Worm (Caenorhabditis elegans) whole organism, early embryonic: ENCODE results near the gene C09G12.5.

Source experiments
- aly-1 ChIP-seq: sonication (generic microtip); optimal IDR thresholded peaks from 2 replicates; lab custom pipeline; 2016; ENCODE audit warnings: missing genetic modification characterization, missing compliant biosample characterization
- ama-1 ChIP-seq: fragments of 150-350 bp; optimal IDR thresholded peaks from 2 replicates; lab custom pipeline; 2014
- ceh-13 ChIP-seq: fragments of 200-800 bp; sonication (Bioruptor generic); optimal IDR thresholded peaks from 2 replicates; lab custom pipeline; 2018; ENCODE audit warnings: mild to moderate bottlenecking, missing genetic modification characterization, missing compliant biosample characterization
- scrt-1 ChIP-seq: fragments of 200-800 bp; sonication (Bioruptor generic); IDR thresholded peaks from 2 replicates; pipeline ENCODE4 v1.3.6; 2022; ENCODE audit warnings: missing genetic modification characterization, missing compliant biosample characterization

DNA sequence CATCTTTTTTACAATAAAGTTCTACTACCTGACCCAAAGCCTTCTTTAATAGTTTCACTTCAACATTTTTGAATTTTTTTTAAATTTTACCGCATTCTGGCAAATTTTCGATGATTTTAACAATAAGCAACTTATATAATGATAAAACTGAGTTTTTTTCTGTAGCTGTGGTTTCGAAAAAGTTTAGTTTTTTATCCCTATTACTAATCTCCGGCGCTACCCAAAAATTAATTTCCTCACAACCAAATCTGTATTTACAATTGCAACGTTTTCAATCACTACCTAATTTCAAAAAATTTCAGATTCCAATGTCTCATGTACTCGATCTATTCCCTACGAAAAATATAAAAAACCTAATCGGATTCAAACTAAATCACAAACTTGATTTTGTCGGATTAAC, 12.0 kb upstream of the C09G12.5 start, which contains the start of gene F58E2.3:
- no peak for TF ChIP-seq ama-1 (lab: Kevin White, UChicago)
- no peak for TF ChIP-seq scrt-1
- no peak for TF ChIP-seq ceh-13
- no peak for TF ChIP-seq aly-1
